Worm (Caenorhabditis elegans) whole organism, L1 larva: Measurements from ENCODE around the gene hpo-30.

ENCODE experiments used
- lsy-2 ChIP-seq, 2 experiments: fragments of 150-350 bp; optimal IDR thresholded peaks; 2 replicates each; lab custom pipeline; 2014; ENCODE audit warnings: missing biosample characterization in 2 of 2, missing genetic modification characterization in 2 of 2
- nhr-28 ChIP-seq: fragments of 150-350 bp; optimal IDR thresholded peaks from 2 replicates; lab custom pipeline; 2014; ENCODE audit warnings: missing biosample characterization, missing genetic modification characterization
- nhr-77 ChIP-seq: fragments of 150-350 bp; optimal IDR thresholded peaks from 2 replicates; lab custom pipeline; 2014; ENCODE audit warnings: missing biosample characterization, missing genetic modification characterization
- pax-3 ChIP-seq: fragments of 200-800 bp; sonication (Bioruptor generic); optimal IDR thresholded peaks from 2 replicates; lab custom pipeline; 2018; ENCODE audit warnings: mild to moderate bottlenecking, missing genetic modification characterization, moderate library complexity, missing compliant biosample characterization

- TF ChIP-seq nhr-77 (tag; lab: Kevin White, UChicago) (no peak), lsy-2 (tag; optimal IDR thresholded peaks at IDR 0.05; lab: Kevin White, UChicago) (no peak), nhr-28 (tag; lab: Kevin White, UChicago) (no peak), pax-3 (tag; lab: Kevin White, UChicago) (no peak)
Measured at ce11 chrV:12347854-12348253, 37.7 kb upstream of the hpo-30 start.
